Fruit fly (Drosophila melanogaster) whole organism, prepupa: ENCODE data around the gene lgs.
A peak's percentile ranks its signal among the peaks of the same experiment; 100 is the strongest.

Experiments used
- Eip75B ChIP-seq: fragments of 200-800 bp; sonication (Bioruptor generic); optimal IDR thresholded peaks from 3 replicates; lab custom pipeline; 2016; ENCODE audit warnings: missing biosample characterization, missing genetic modification characterization
- Hr39 ChIP-seq: fragments of 200-800 bp; sonication (Bioruptor generic); optimal IDR thresholded peaks from 2 replicates; lab custom pipeline; 2016; ENCODE audit warnings: missing biosample characterization, missing genetic modification characterization
- OdsH ChIP-seq: fragments of 200-800 bp; sonication (Bioruptor generic); optimal IDR thresholded peaks from 3 replicates; lab custom pipeline; 2016; ENCODE audit warnings: missing biosample characterization, missing genetic modification characterization
- Sox102F ChIP-seq: fragments of 200-800 bp; sonication (Bioruptor generic); optimal IDR thresholded peaks from 2 replicates; lab custom pipeline; 2016; ENCODE audit warnings: missing biosample characterization, mild to moderate bottlenecking, missing genetic modification characterization
- Sox14 ChIP-seq: fragments of 200-800 bp; sonication (Bioruptor generic); optimal IDR thresholded peaks from 3 replicates; lab custom pipeline; 2016; ENCODE audit warnings: missing biosample characterization, missing genetic modification characterization
- eg ChIP-seq: fragments of 200-800 bp; sonication (Bioruptor generic); IDR thresholded peaks from 3 replicates; pipeline ENCODE4 v1.3.6; 2022; ENCODE audit warnings: missing biosample characterization, missing genetic modification characterization
- fd59A ChIP-seq: fragments of 200-800 bp; sonication (Bioruptor generic); optimal IDR thresholded peaks from 2 replicates; lab custom pipeline; 2017; ENCODE audit warnings: missing biosample characterization, mild to moderate bottlenecking, missing genetic modification characterization, missing genetic modification reagents

- TF ChIP-seq Eip75B (GFP tag; lab: Kevin White, UChicago) (no peak), Sox14 (no peak), OdsH (GFP tag; lab: Kevin White, UChicago) (no peak), fd59A (GFP tag; lab: Kevin White, UChicago) (no peak), Hr39 (GFP tag; lab: Kevin White, UChicago) (no peak), Sox102F (peak; percentile 34), eg (no peak)
Measured at dm6 chr4:445931-446526, 2.3 kb upstream of the lgs start.
